Fruit fly (Drosophila melanogaster) whole organism, embryonic: Measurements from ENCODE around the gene Orct2.

Experiments
- CG10209 ChIP-seq: fragments of 200-800 bp; sonication (Bioruptor generic); optimal IDR thresholded peaks from 3 replicates; lab custom pipeline; 2017; ENCODE audit warnings: missing biosample characterization, mild to moderate bottlenecking, missing genetic modification characterization, missing genetic modification reagents
- CG1024 ChIP-seq: fragments of 200-800 bp; sonication (Bioruptor generic); IDR thresholded peaks from 2 replicates; pipeline ENCODE4 v1.3.6; 2022; ENCODE audit warnings: missing biosample characterization, missing genetic modification characterization
- CG10654 ChIP-seq: fragments of 200-800 bp; sonication (Bioruptor generic); optimal IDR thresholded peaks from 2 replicates; lab custom pipeline; 2016; ENCODE audit warnings: missing biosample characterization, missing genetic modification characterization
- CG13123 ChIP-seq: fragments of 200-800 bp; sonication (Bioruptor generic); optimal IDR thresholded peaks from 2 replicates; lab custom pipeline; 2016; ENCODE audit warnings: missing biosample characterization, missing genetic modification characterization
- CG13894 ChIP-seq: fragments of 200-800 bp; sonication (Bioruptor generic); optimal IDR thresholded peaks from 3 replicates; lab custom pipeline; 2018; ENCODE audit warnings: missing biosample characterization, mild to moderate bottlenecking, missing genetic modification characterization, moderate library complexity
- CG15479 ChIP-seq: fragments of 200-800 bp; sonication (Bioruptor generic); optimal IDR thresholded peaks from 3 replicates; lab custom pipeline; 2019; ENCODE audit warnings: missing biosample characterization, mild to moderate bottlenecking, missing genetic modification characterization, moderate library complexity
- CG15696 ChIP-seq: fragments of 200-800 bp; sonication (Bioruptor generic); optimal IDR thresholded peaks from 2 replicates; lab custom pipeline; 2019; ENCODE audit warnings: missing biosample characterization, mild to moderate bottlenecking, missing genetic modification characterization, moderate library complexity
- CG1602 ChIP-seq: fragments of 200-800 bp; sonication (Bioruptor generic); optimal IDR thresholded peaks from 3 replicates; lab custom pipeline; 2016; ENCODE audit warnings: missing biosample characterization, missing genetic modification characterization
- CG17186 ChIP-seq: fragments of 200-800 bp; sonication (Bioruptor generic); optimal IDR thresholded peaks from 3 replicates; lab custom pipeline; 2017; ENCODE audit warnings: missing biosample characterization, missing genetic modification reagents, missing genetic modification characterization
- CG17359 ChIP-seq: fragments of 200-800 bp; sonication (Bioruptor generic); optimal IDR thresholded peaks from 3 replicates; lab custom pipeline; 2018; ENCODE audit warnings: missing biosample characterization, mild to moderate bottlenecking, missing genetic modification characterization, moderate library complexity
- CG1792 ChIP-seq: fragments of 200-800 bp; sonication (Bioruptor generic); optimal IDR thresholded peaks from 2 replicates; lab custom pipeline; 2016; ENCODE audit warnings: missing biosample characterization, missing genetic modification characterization
- CG18619 ChIP-seq: fragments of 200-800 bp; sonication (Bioruptor generic); optimal IDR thresholded peaks from 3 replicates; lab custom pipeline; 2017; ENCODE audit warnings: missing biosample characterization, mild to moderate bottlenecking, missing genetic modification characterization
- CG18764 ChIP-seq: fragments of 200-800 bp; sonication (Bioruptor generic); optimal IDR thresholded peaks from 3 replicates; lab custom pipeline; 2016; ENCODE audit warnings: missing biosample characterization, missing genetic modification characterization
- CG34224 ChIP-seq: fragments of 200-800 bp; sonication (Bioruptor generic); IDR thresholded peaks from 3 replicates; pipeline ENCODE4 v1.3.6; 2022; ENCODE audit warnings: missing biosample characterization, missing genetic modification characterization; ENCODE audit not compliant: partially characterized antibody
- CG4424 ChIP-seq: fragments of 200-800 bp; sonication (Bioruptor generic); optimal IDR thresholded peaks from 3 replicates; lab custom pipeline; 2016; ENCODE audit warnings: missing biosample characterization, missing genetic modification characterization
- CG4707 ChIP-seq: fragments of 200-800 bp; sonication (Bioruptor generic); optimal IDR thresholded peaks from 2 replicates; lab custom pipeline; 2018; ENCODE audit warnings: missing biosample characterization, mild to moderate bottlenecking, missing genetic modification characterization, moderate library complexity
- CG6175 ChIP-seq: fragments of 200-800 bp; sonication (Bioruptor generic); IDR thresholded peaks from 3 replicates; pipeline ENCODE4 v1.3.6; 2022; ENCODE audit warnings: missing biosample characterization, missing genetic modification characterization
- CG6254 ChIP-seq: fragments of 200-800 bp; sonication (Bioruptor generic); optimal IDR thresholded peaks from 3 replicates; lab custom pipeline; 2017; ENCODE audit warnings: mild to moderate bottlenecking, missing biosample characterization, missing genetic modification reagents, missing genetic modification characterization
- CG6813 ChIP-seq: fragments of 200-800 bp; sonication (Bioruptor generic); optimal IDR thresholded peaks from 2 replicates; lab custom pipeline; 2017; ENCODE audit warnings: missing biosample characterization, missing genetic modification characterization, mild to moderate bottlenecking, moderate library complexity, missing genetic modification reagents
- CG7556 ChIP-seq: fragments of 200-800 bp; sonication (Bioruptor generic); optimal IDR thresholded peaks from 2 replicates; lab custom pipeline; 2017; ENCODE audit warnings: missing biosample characterization, mild to moderate bottlenecking, missing genetic modification characterization
- CG8765 ChIP-seq: fragments of 200-800 bp; sonication (Bioruptor generic); IDR thresholded peaks from 2 replicates; pipeline ENCODE4 v1.3.6; 2022; ENCODE audit warnings: missing biosample characterization, missing genetic modification characterization
- D19A ChIP-seq: fragments of 200-800 bp; optimal IDR thresholded peaks from 3 replicates; lab custom pipeline; 2019; ENCODE audit warnings: missing biosample characterization, mild to moderate bottlenecking, missing genetic modification characterization, moderate library complexity
- Gsc ChIP-seq: fragments of 200-800 bp; sonication (Bioruptor generic); IDR thresholded peaks from 2 replicates; pipeline ENCODE4 v1.3.6; 2022; ENCODE audit warnings: missing biosample characterization, missing genetic modification characterization
- Lhr ChIP-seq: fragments of 200-800 bp; sonication (Bioruptor generic); optimal IDR thresholded peaks from 3 replicates; lab custom pipeline; 2017; ENCODE audit warnings: mild to moderate bottlenecking, missing biosample characterization, missing genetic modification reagents, missing genetic modification characterization
- MTF-1 ChIP-seq: fragments of 200-800 bp; sonication (Bioruptor generic); optimal IDR thresholded peaks from 2 replicates; lab custom pipeline; 2018; ENCODE audit warnings: missing biosample characterization, mild to moderate bottlenecking, missing genetic modification characterization, borderline replicate concordance
- Pdp1 ChIP-seq, 2 experiments: fragments of 200-800 bp; sonication (Bioruptor generic); optimal IDR thresholded peaks; 3 replicates each; lab custom pipeline; 2016; ENCODE audit warnings: missing biosample characterization in 2 of 2, missing genetic modification characterization in 2 of 2, mild to moderate bottlenecking in 1 of 2, moderate library complexity in 1 of 2
- Scr ChIP-seq: fragments of 200-800 bp; sonication (Bioruptor generic); IDR thresholded peaks from 2 replicates; pipeline ENCODE4 v1.3.6; 2022; ENCODE audit warnings: missing biosample characterization, missing genetic modification characterization; ENCODE audit not compliant: partially characterized antibody
- Spps ChIP-seq: fragments of 200-800 bp; sonication (Bioruptor generic); optimal IDR thresholded peaks from 2 replicates; lab custom pipeline; 2018; ENCODE audit warnings: missing biosample characterization, mild to moderate bottlenecking, missing genetic modification characterization
- YL-1 ChIP-seq: fragments of 200-800 bp; sonication (Bioruptor generic); optimal IDR thresholded peaks from 3 replicates; lab custom pipeline; 2017; ENCODE audit warnings: missing biosample characterization, mild to moderate bottlenecking, missing genetic modification characterization
- abd-A ChIP-seq: fragments of 200-800 bp; sonication (Bioruptor generic); optimal IDR thresholded peaks from 3 replicates; lab custom pipeline; 2019; ENCODE audit warnings: missing biosample characterization, mild to moderate bottlenecking, missing genetic modification characterization, moderate library complexity
- cas ChIP-seq: fragments of 200-800 bp; sonication (Bioruptor generic); IDR thresholded peaks from 2 replicates; pipeline ENCODE4 v1.3.6; 2022; ENCODE audit warnings: missing biosample characterization, missing genetic modification characterization
- corto ChIP-seq: fragments of 200-800 bp; sonication (Bioruptor generic); optimal IDR thresholded peaks from 2 replicates; lab custom pipeline; 2016; ENCODE audit warnings: missing biosample characterization, mild to moderate bottlenecking, missing genetic modification characterization, moderate library complexity
- danr ChIP-seq: fragments of 200-800 bp; sonication (Bioruptor generic); IDR thresholded peaks from 2 replicates; pipeline ENCODE4 v1.3.6; 2022; ENCODE audit warnings: missing biosample characterization, missing genetic modification characterization
- fd64A ChIP-seq: fragments of 200-800 bp; sonication (Bioruptor generic); optimal IDR thresholded peaks from 3 replicates; lab custom pipeline; 2018; ENCODE audit warnings: missing biosample characterization, mild to moderate bottlenecking, missing genetic modification characterization
- fd96Cb ChIP-seq: fragments of 200-800 bp; sonication (Bioruptor generic); optimal IDR thresholded peaks from 2 replicates; lab custom pipeline; 2018; ENCODE audit warnings: missing biosample characterization, mild to moderate bottlenecking, missing genetic modification characterization, moderate library complexity
- gem ChIP-seq: fragments of 200-800 bp; sonication (Bioruptor generic); optimal IDR thresholded peaks from 2 replicates; lab custom pipeline; 2019; ENCODE audit warnings: missing biosample characterization, mild to moderate bottlenecking, missing genetic modification characterization, moderate library complexity
- grau ChIP-seq: fragments of 200-800 bp; optimal IDR thresholded peaks from 3 replicates; lab custom pipeline; 2019; ENCODE audit warnings: missing biosample characterization, mild to moderate bottlenecking, missing genetic modification characterization, moderate library complexity
- lab ChIP-seq: fragments of 200-800 bp; sonication (Bioruptor generic); optimal IDR thresholded peaks from 3 replicates; lab custom pipeline; 2017; ENCODE audit warnings: missing biosample characterization, missing genetic modification characterization, mild to moderate bottlenecking, moderate library complexity, missing genetic modification reagents
- nerfin-1 ChIP-seq: fragments of 200-800 bp; sonication (Bioruptor generic); optimal IDR thresholded peaks from 3 replicates; lab custom pipeline; 2019; ENCODE audit warnings: missing biosample characterization, mild to moderate bottlenecking, missing genetic modification characterization, moderate library complexity
- nom ChIP-seq: fragments of 200-800 bp; sonication (Bioruptor generic); optimal IDR thresholded peaks from 2 replicates; lab custom pipeline; 2017; ENCODE audit warnings: missing biosample characterization, missing genetic modification characterization, mild to moderate bottlenecking, moderate library complexity, missing genetic modification reagents
- org-1 ChIP-seq: fragments of 200-800 bp; sonication (Bioruptor generic); optimal IDR thresholded peaks from 2 replicates; lab custom pipeline; 2017; ENCODE audit warnings: missing biosample characterization, missing genetic modification characterization
- p53 ChIP-seq: fragments of 200-800 bp; sonication (Bioruptor generic); optimal IDR thresholded peaks from 2 replicates; lab custom pipeline; 2016; ENCODE audit warnings: missing biosample characterization, missing genetic modification characterization
- phol ChIP-seq: fragments of 200-800 bp; sonication (Bioruptor generic); optimal IDR thresholded peaks from 3 replicates; lab custom pipeline; 2018; ENCODE audit warnings: missing biosample characterization, mild to moderate bottlenecking, missing genetic modification characterization, moderate library complexity
- pzg ChIP-seq: fragments of 200-800 bp; sonication (Bioruptor generic); optimal IDR thresholded peaks from 3 replicates; lab custom pipeline; 2018; ENCODE audit warnings: missing biosample characterization, mild to moderate bottlenecking, missing genetic modification characterization, moderate library complexity
- sqz ChIP-seq: fragments of 200-800 bp; sonication (Bioruptor generic); optimal IDR thresholded peaks from 3 replicates; lab custom pipeline; 2018; ENCODE audit warnings: missing biosample characterization, mild to moderate bottlenecking, missing genetic modification characterization
- tup ChIP-seq: fragments of 200-800 bp; sonication (Bioruptor generic); optimal IDR thresholded peaks from 2 replicates; lab custom pipeline; 2016; ENCODE audit warnings: missing biosample characterization, mild to moderate bottlenecking, missing genetic modification characterization, moderate library complexity
- twi ChIP-seq: fragments of 200-800 bp; optimal IDR thresholded peaks from 2 replicates; lab custom pipeline; 2019; ENCODE audit warnings: missing biosample characterization, mild to moderate bottlenecking, missing genetic modification characterization, moderate library complexity

The Orct2 gene

DNA sequence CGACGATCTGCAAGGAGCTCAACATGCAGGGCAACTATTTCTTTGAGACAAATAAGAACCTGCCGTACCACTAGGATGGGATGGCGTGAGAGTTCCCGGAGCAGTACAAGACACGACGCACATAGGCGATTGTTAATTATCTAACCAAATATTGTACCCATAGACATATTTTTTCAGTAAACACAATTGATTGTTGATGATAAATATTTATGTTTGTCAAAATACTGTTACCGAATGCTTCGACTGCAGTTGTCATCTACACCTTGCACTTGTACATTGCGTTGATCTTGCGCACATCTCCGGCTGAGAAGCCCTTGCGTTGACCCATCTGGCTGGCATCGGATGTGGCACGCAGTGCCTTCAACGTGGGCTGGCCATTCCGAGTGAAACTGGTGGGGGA lies 20.3 kb downstream of the Orct2 start (continued):
- TF ChIP-seq Lhr (GFP tag; lab: Kevin White, UChicago) (peak; percentile 19), CG4707 (peak; percentile 56), Pdp1 (GFP tag; optimal IDR thresholded peaks at IDR 0.05; lab: Kevin White, UChicago) (peak in 1 of 2 experiments; percentile 5), CG10209 (GFP tag; lab: Kevin White, UChicago) (peak; percentile 4), lab (GFP tag; lab: Kevin White, UChicago) (peak; percentile 9), phol (tag; lab: Kevin White, UChicago) (no peak), MTF-1 (GFP tag; lab: Kevin White, UChicago) (peak; percentile 58), fd64A (peak; percentile 87), Spps (peak; percentile 51), nerfin-1 (tag; lab: Kevin White, UChicago) (peak; percentile 57), pzg (GFP tag; lab: Kevin White, UChicago) (no peak), CG15696 (peak; percentile 58), nom (GFP tag; lab: Kevin White, UChicago) (no peak), CG10654 (no peak), sqz (peak; percentile 26), D19A (tag; lab: Kevin White, UChicago) (peak; percentile 8), CG6813 (GFP tag; lab: Kevin White, UChicago) (peak; percentile 72), CG1792 (GFP tag; lab: Kevin White, UChicago) (no peak), danr (GFP tag; lab: Robert Waterston, UW) (no peak), org-1 (GFP tag; lab: Kevin White, UChicago) (peak; percentile 14), CG1024 (GFP tag; lab: Robert Waterston, UW) (no peak)

DNA sequence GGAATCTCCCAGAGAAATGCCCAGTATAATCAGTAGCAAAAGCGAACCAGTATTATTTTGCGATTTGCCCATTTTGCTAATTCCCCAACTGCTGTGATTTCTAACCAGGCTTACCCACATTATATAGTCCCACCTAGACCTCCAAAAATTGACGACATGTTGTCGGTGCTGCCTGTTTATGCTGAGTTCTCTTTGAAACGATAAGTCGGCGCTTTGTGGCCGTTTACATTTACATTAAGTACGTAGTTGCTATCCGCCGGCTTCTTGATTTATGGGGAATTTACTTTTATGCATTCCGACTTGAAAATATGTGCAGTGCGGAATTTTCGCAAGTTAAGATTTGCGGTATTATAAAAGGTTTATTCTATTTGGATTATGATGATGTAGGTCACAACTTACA lies 21.5 kb downstream of the Orct2 start, which contains the start of gene CG5715:
CG5715 (minus strand) TSS at position 101 of the 400 bp plus-strand sequence.
- TF ChIP-seq CG1602 (GFP tag; lab: Kevin White, UChicago) (no peak), corto (GFP tag; lab: Kevin White, UChicago) (no peak), abd-A (tag; lab: Kevin White, UChicago) (no peak), YL-1 (no peak), Gsc (GFP tag; lab: Robert Waterston, UW) (no peak), CG13894 (tag; lab: Kevin White, UChicago) (no peak), grau (no peak), CG13123 (GFP tag; lab: Kevin White, UChicago) (no peak), CG34224 (GFP tag; lab: Robert Waterston, UW) (no peak), CG18619 (no peak), cas (GFP tag; lab: Robert Waterston, UW) (no peak), CG15479 (no peak), CG8765 (GFP tag; lab: Robert Waterston, UW) (no peak), gem (no peak)

DNA sequence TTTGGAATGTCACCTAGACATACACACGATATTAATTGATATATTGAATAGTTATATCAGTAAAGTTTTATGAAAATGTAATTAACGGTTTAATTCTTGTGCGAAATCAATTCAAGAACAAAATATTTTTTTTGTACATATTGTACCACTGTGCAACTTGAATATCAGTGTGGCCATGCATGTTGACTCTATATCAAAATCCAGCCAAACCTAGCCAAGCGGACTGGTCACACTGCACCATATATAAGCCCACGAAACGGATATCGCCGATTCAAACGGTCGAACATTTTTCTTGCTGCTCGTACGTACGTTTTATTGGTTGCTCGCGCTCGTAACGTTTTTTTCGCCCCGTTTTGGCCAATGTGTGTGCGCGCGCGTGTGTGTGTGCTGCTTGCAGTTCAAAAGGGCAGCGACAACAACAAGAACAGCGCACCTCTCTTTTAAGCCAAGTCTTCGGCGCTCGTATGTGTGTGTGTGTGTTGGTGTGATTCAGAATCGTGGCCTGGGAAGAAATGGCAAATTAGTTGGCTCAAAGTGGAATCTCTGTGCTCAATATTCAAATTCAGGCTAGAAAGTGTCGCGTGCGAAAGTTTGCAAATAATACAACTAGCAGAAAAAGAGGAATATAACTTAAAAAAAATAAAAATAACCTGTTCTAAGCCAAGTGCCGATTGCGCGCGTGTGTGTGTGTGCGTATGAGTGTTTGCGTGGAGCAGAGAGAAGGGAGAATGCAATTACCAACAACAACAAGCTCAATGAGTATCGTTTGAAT lies 22.1 kb downstream of the Orct2 start, which contains the start of gene crb:
crb (plus strand) TSS at position 295 of the 772 bp plus-strand sequence.
- TF ChIP-seq sqz (peak; percentile 77), CG17186 (no peak), CG17359 (tag; lab: Kevin White, UChicago) (peak; percentile 43), p53 (GFP tag; lab: Kevin White, UChicago) (peak; percentile 22), Scr (peak; percentile 49), CG7556 (GFP tag; lab: Kevin White, UChicago) (peak; percentile 37), CG18764 (GFP tag; lab: Kevin White, UChicago) (no peak), CG4424 (GFP tag; lab: Kevin White, UChicago) (peak; percentile 48), fd96Cb (tag; lab: Kevin White, UChicago) (no peak), tup (no peak), CG6254 (GFP tag; lab: Kevin White, UChicago) (no peak), twi (no peak), CG6175 (GFP tag; lab: Robert Waterston, UW) (no peak)
